Fruit fly (Drosophila melanogaster) whole organism, embryonic: ENCODE measurements around the gene mRpS25.

Experiments
- nerfin-2 ChIP-seq: fragments of 200-800 bp; sonication (Bioruptor generic); IDR thresholded peaks from 2 replicates; pipeline ENCODE4 v1.3.6; 2022; ENCODE audit warnings: missing biosample characterization, missing genetic modification characterization; ENCODE audit not compliant: partially characterized antibody
- pho ChIP-seq: fragments of 200-800 bp; sonication (Bioruptor generic); optimal IDR thresholded peaks from 2 replicates; lab custom pipeline; 2016; ENCODE audit warnings: missing biosample characterization, missing genetic modification characterization

DNA sequence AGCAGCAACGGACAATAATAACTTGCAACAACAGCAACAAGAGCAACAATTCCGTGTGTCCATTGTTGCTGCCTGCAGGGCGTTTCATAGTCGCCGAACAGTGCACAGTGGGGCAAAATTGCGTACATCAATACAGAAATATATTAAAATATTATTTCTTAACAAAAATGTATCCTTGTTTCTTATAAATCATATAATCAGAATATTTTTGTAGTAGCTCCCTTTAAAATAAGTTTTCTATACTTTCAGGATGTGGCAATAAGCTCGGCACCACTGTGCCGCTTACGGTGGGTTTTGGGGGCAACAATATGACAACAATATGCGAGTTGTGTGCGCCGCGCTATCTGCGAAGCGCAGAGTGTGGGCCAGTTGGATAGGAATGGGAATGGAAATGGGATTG is 29.5 kb upstream of the mRpS25 start:
- no peak for TF ChIP-seq pho (GFP tag; lab: Kevin White, UChicago)
- TF ChIP-seq nerfin-2 (GFP tag; lab: Robert Waterston, UW), result no peak
